Worm (Caenorhabditis elegans) whole organism, L4 larva: ENCODE measurements around the gene T10D4.15.

ENCODE experiments used
- Y48G9A.11 ChIP-seq: fragments of 200-800 bp; sonication (Bioruptor generic); IDR thresholded peaks from 2 replicates; pipeline ENCODE4 v1.3.6; 2022; ENCODE audit warnings: missing genetic modification reagents, missing genetic modification characterization, missing compliant biosample characterization
- mdl-1 ChIP-seq, 2 experiments: fragments of 150-350 bp in 1 of 2; sonication (generic microtip) in 1 of 2; optimal IDR thresholded peaks; 2 replicates each; lab custom pipeline; 2014 to 2017; ENCODE audit warnings: missing biosample characterization in 2 of 2, missing genetic modification characterization in 2 of 2
- nhr-11 ChIP-seq: fragments of 150-350 bp; optimal IDR thresholded peaks from 2 replicates; lab custom pipeline; 2014; ENCODE audit warnings: missing biosample characterization, missing genetic modification characterization
- nhr-76 ChIP-seq: fragments of 150-350 bp; optimal IDR thresholded peaks from 2 replicates; lab custom pipeline; 2014; ENCODE audit warnings: missing biosample characterization, missing genetic modification characterization

- TF ChIP-seq Y48G9A.11 (GFP tag; lab: Robert Waterston, UW) (no peak), mdl-1 (tag; optimal IDR thresholded peaks at IDR 0.05; lab: Kevin White, UChicago) (no peak), nhr-76 (no peak), nhr-11 (tag; lab: Kevin White, UChicago) (no peak)
Observed at ce11 chrII:3123206-3123605, 22.7 kb upstream of the T10D4.15 start, which contains the start of gene srh-71.
